Fruit fly (Drosophila melanogaster): ENCODE results near the gene CG14974.

CG14974 gene

DNA sequence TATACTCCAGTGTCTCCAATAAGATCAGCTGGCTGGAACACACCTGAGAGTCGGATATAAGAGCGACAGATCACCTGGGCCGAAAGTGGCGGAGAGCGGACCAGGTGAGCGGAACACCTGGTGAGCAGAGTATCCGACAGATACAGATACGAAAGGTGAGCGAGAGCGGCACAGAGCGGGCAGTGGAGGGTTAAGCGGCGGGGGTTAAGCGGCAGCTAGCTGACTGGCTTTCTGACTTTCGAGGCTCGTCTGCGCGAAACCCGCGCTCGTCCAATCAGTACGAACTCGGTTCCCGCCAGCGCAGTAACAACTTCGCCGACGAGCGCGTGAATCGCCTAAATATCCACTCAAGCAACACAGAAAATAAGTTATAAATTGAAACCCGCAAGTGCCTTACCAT lies 5.2 kb upstream of the CG14974 start, which contains the start of gene dar1 (continued):
- TF ChIP-seq dysf (GFP tag; IDR thresholded peaks at IDR 0.05): 0 out of 3 replicates have a peak, but pooled peaks have one; percentile 29
- TF ChIP-seq CG12659 (GFP tag; optimal IDR thresholded peaks at IDR 0.05): no peak
- no peak for TF ChIP-seq emc (GFP tag; optimal IDR thresholded peaks at IDR 0.05)
- no peak for TF ChIP-seq CG2875 (GFP tag; optimal IDR thresholded peaks at IDR 0.05)
- TF ChIP-seq fd96Cb (tag; optimal IDR thresholded peaks at IDR 0.05): no peak
- no peak for TF ChIP-seq B-H2 (GFP tag; optimal IDR thresholded peaks at IDR 0.05)
- TF ChIP-seq CG4617 (GFP tag; optimal IDR thresholded peaks at IDR 0.05; ENCODE audit: borderline replicate concordance): no peak
- TF ChIP-seq CG9437 (GFP tag; optimal IDR thresholded peaks at IDR 0.05): no peak
- no peak for TF ChIP-seq jigr1 (GFP tag; IDR thresholded peaks at IDR 0.05)
- no peak for TF ChIP-seq HLH3B (GFP tag; IDR thresholded peaks at IDR 0.05)
- TF ChIP-seq Hr78 (GFP tag; optimal IDR thresholded peaks at IDR 0.05): peak in 1 of 2 experiments; percentile 40
- no peak for TF ChIP-seq CG17612 (GFP tag; IDR thresholded peaks at IDR 0.05)
- TF ChIP-seq CTCF (GFP tag; optimal IDR thresholded peaks at IDR 0.05): peak; percentile 6
- peak; percentile 73 for TF ChIP-seq CG34224 (GFP tag; IDR thresholded peaks at IDR 0.05; ENCODE audit: partially characterized antibody)
- TF ChIP-seq Bgb (GFP tag; IDR thresholded peaks at IDR 0.05; ENCODE audit: partially characterized antibody): peak; percentile 32; the same call in 1 of the 2 replicates
- TF ChIP-seq CG2199 (GFP tag; IDR thresholded peaks at IDR 0.05): no peak; the same call in 2 of the 3 replicates
- TF ChIP-seq CG4360 (GFP tag; IDR thresholded peaks at IDR 0.05): no peak
- no peak for TF ChIP-seq C15 (GFP tag; IDR thresholded peaks at IDR 0.05)
- no peak for TF ChIP-seq CG7745 (tag; optimal IDR thresholded peaks at IDR 0.05)
- no peak for TF ChIP-seq Optix (GFP tag; IDR thresholded peaks at IDR 0.05)
- no peak for TF ChIP-seq zfh1 (GFP tag; IDR thresholded peaks at IDR 0.05)
- peak; percentile 81 to 93 for TF ChIP-seq Trl (optimal IDR thresholded peaks at IDR 0.05)
- peak; percentile 8 for TF ChIP-seq Trl (GFP tag; optimal IDR thresholded peaks at IDR 0.05)
- no peak for TF ChIP-seq Tbp (GFP tag; optimal IDR thresholded peaks at IDR 0.05)
- TF ChIP-seq nom (GFP tag; optimal IDR thresholded peaks at IDR 0.05): peak; percentile 33
- TF ChIP-seq grn (GFP tag; optimal IDR thresholded peaks at IDR 0.05): no peak
- TF ChIP-seq CG15073 (GFP tag; optimal IDR thresholded peaks at IDR 0.05): no peak
- peak; percentile 54; the same call in 2 of the 3 replicates for TF ChIP-seq sr (GFP tag; IDR thresholded peaks at IDR 0.05)
- no peak for TF ChIP-seq BtbVII (GFP tag; optimal IDR thresholded peaks at IDR 0.05)
- 0 out of 3 replicates have a peak, but pooled peaks have one; percentile 32 for TF ChIP-seq z (GFP tag; IDR thresholded peaks at IDR 0.05)
- peak in 1 of 2 experiments; percentile 42 for TF ChIP-seq crp (GFP tag; optimal IDR thresholded peaks at IDR 0.05)
- TF ChIP-seq Fer2 (tag; optimal IDR thresholded peaks at IDR 0.05): no peak
- TF ChIP-seq MBD-R2 (GFP tag; IDR thresholded peaks at IDR 0.05): no peak
- no peak for TF ChIP-seq CG4854 (GFP tag; optimal IDR thresholded peaks at IDR 0.05)
- no peak for TF ChIP-seq gro (GFP tag; optimal IDR thresholded peaks at IDR 0.05)
- TF ChIP-seq Sry-β (GFP tag; optimal IDR thresholded peaks at IDR 0.05): no peak
- no peak for TF ChIP-seq NC2β (GFP tag; optimal IDR thresholded peaks at IDR 0.05)
- no peak for TF ChIP-seq tio (GFP tag; optimal IDR thresholded peaks at IDR 0.05)
- no peak for TF ChIP-seq bcd (GFP tag; optimal IDR thresholded peaks at IDR 0.05)
- TF ChIP-seq CG34422 (GFP tag; IDR thresholded peaks at IDR 0.05): no peak
- peak; percentile 44; the same call in 1 of the 3 replicates for TF ChIP-seq ci (GFP tag; IDR thresholded peaks at IDR 0.05)
- TF ChIP-seq disco-r (GFP tag; optimal IDR thresholded peaks at IDR 0.05): no peak
- TF ChIP-seq CG12155 (GFP tag; optimal IDR thresholded peaks at IDR 0.05): no peak
- TF ChIP-seq CG9215 (GFP tag; IDR thresholded peaks at IDR 0.05): no peak
- TF ChIP-seq CG10321 (GFP tag; IDR thresholded peaks at IDR 0.05): no peak
- TF ChIP-seq jing (GFP tag; optimal IDR thresholded peaks at IDR 0.05): peak; percentile 55
- TF ChIP-seq Doc3 (GFP tag; IDR thresholded peaks at IDR 0.05; ENCODE audit: partially characterized antibody): 0 out of 3 replicates have a peak, but pooled peaks have one; percentile 18
- TF ChIP-seq CG6791 (GFP tag; IDR thresholded peaks at IDR 0.05; ENCODE audit: partially characterized antibody): peak; percentile 40; the same call in 1 of the 3 replicates
- no peak for TF ChIP-seq CG11504 (tag; optimal IDR thresholded peaks at IDR 0.05)
- no peak for TF ChIP-seq CG16779 (GFP tag; IDR thresholded peaks at IDR 0.05)
- TF ChIP-seq Jarid2 (GFP tag; optimal IDR thresholded peaks at IDR 0.05): peak; percentile 92
- peak; percentile 29; the same call in 1 of the 2 replicates for TF ChIP-seq CG32532 (GFP tag; IDR thresholded peaks at IDR 0.05)

All from whole organism, embryonic.